Worm (Caenorhabditis elegans): ENCODE measurements around the gene glb-28.

ce11 chrX:15307677-15308076 lies 9.4 kb downstream of the glb-28 start:
- TF ChIP-seq him-1 (tag; optimal IDR thresholded peaks at IDR 0.05) (no peak), dao-5 (tag; optimal IDR thresholded peaks at IDR 0.05) (no peak)
